Fruit fly (Drosophila melanogaster): ENCODE data around the gene CAH4.

Gene CAH4

DNA sequence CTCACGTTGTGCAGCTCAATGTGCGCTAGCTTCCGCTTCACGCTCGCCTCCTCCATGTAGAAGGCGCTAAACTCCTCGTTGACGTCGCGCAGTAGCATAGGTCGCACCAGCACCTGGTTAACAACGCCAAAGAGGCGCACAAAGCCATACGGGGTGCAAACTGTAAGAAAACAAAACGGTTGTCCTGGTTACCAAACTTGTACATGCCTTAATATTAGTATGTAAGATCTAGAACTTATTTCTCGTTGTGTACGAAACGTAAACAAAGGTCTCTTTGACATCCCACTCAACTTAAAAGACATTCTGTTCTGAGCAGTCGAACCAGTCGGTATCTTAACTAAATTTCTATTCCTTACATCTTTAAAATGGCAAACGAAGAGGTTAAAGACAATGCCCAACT is 50.0 kb downstream of the CAH4 start, which contains the start of gene CG6980:
Gene CG6980 (plus strand): TSS at position 301 of the 400 bp plus-strand sequence.
- no peak for TF ChIP-seq CTCF (optimal IDR thresholded peaks at IDR 0.05)
- no peak for TF ChIP-seq CG8478 (optimal IDR thresholded peaks at IDR 0.05)
